Worm (Caenorhabditis elegans) whole organism, midembryonic: ENCODE data around the gene dhs-19.

Experiments
- T22C8.4 ChIP-seq: fragments of 200-800 bp; sonication (Bioruptor generic); IDR thresholded peaks from 2 replicates; pipeline ENCODE4 v1.3.6; 2022; ENCODE audit warnings: missing genetic modification characterization, missing compliant biosample characterization
- cog-1 ChIP-seq: sonication (generic microtip); optimal IDR thresholded peaks from 2 replicates; lab custom pipeline; 2016; ENCODE audit warnings: missing genetic modification characterization, missing compliant biosample characterization
- flt-1 ChIP-seq: fragments of 200-800 bp; sonication (Bioruptor generic); IDR thresholded peaks from 2 replicates; pipeline ENCODE4 v1.3.6; 2022; ENCODE audit warnings: missing genetic modification characterization, missing compliant biosample characterization
- klf-2 ChIP-seq: fragments of 200-800 bp; sonication (Bioruptor generic); conservative IDR thresholded peaks from 2 replicates; pipeline ENCODE4 v1.3.6; 2022; ENCODE audit warnings: missing genetic modification reagents, missing genetic modification characterization, missing compliant biosample characterization
- med-1 ChIP-seq: sonication (generic microtip); optimal IDR thresholded peaks from 2 replicates; lab custom pipeline; 2017; ENCODE audit warnings: missing genetic modification characterization, mild to moderate bottlenecking, missing compliant biosample characterization, antibody characterized with exemption, missing genetic modification reagents; ENCODE audit not compliant: insufficient read depth
- ref-1 ChIP-seq: fragments of 200-800 bp; sonication (Bioruptor generic); conservative IDR thresholded peaks from 2 replicates; pipeline ENCODE4 v1.3.6; 2022; ENCODE audit warnings: missing genetic modification reagents, missing genetic modification characterization, missing compliant biosample characterization
- tab-1 ChIP-seq: fragments of 200-800 bp; sonication (Bioruptor generic); IDR thresholded peaks from 2 replicates; pipeline ENCODE4 v1.3.6; 2022; ENCODE audit warnings: missing genetic modification characterization, missing compliant biosample characterization
- ztf-23 ChIP-seq: fragments of 200-800 bp; sonication (Bioruptor generic); IDR thresholded peaks from 2 replicates; pipeline ENCODE4 v1.3.6; 2022; ENCODE audit warnings: missing genetic modification reagents, missing genetic modification characterization, missing compliant biosample characterization
- ztf-29 ChIP-seq: fragments of 200-800 bp; sonication (Bioruptor generic); IDR thresholded peaks from 2 replicates; pipeline ENCODE4 v1.3.6; 2022; ENCODE audit warnings: missing genetic modification reagents, missing genetic modification characterization, missing compliant biosample characterization

DNA sequence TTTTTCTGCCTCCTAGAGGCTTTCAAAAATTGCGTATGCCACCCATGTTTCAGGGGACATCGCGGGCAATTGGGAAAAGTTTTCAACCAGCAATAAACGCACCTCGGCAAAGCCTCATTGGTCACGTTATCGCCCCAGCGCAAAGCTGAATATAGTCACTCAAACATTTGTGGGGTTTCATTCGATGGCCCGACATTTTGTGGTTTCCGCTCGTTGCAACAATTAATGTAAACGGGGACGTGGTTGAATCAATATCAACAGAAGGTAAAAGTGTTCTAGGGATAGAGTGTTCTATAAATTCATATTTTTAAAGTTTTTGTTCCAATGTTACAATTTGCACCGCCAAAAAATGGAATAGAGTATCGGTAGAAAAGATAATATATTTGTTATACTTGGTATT lies 2.0 kb downstream of the dhs-19 start:
- TF ChIP-seq ref-1 (GFP tag; lab: Robert Waterston, UW) (no peak), med-1 (GFP tag; lab: Kevin White, UChicago) (no peak), ztf-29 (GFP tag; lab: Robert Waterston, UW) (no peak), ztf-23 (GFP tag; lab: Robert Waterston, UW) (no peak), flt-1 (GFP tag; lab: Robert Waterston, UW) (no peak), cog-1 (no peak), tab-1 (GFP tag; lab: Robert Waterston, UW) (no peak), klf-2 (no peak), T22C8.4 (GFP tag; lab: Robert Waterston, UW) (no peak)
